Worm (Caenorhabditis elegans) whole organism, L4 larva: ENCODE data around the gene H12D21.6.

Experiments
- D1046.2 ChIP-seq: fragments of 200-800 bp; sonication (Bioruptor generic); IDR thresholded peaks from 2 replicates; pipeline ENCODE4 v1.3.6; 2022; ENCODE audit warnings: missing genetic modification characterization, missing compliant biosample characterization
- F26F4.8 ChIP-seq: fragments of 200-800 bp; sonication (Bioruptor generic); conservative IDR thresholded peaks from 2 replicates; pipeline ENCODE4 v1.3.6; 2022; ENCODE audit warnings: missing genetic modification characterization, missing compliant biosample characterization
- F37D6.2 ChIP-seq: sonication (generic microtip); optimal IDR thresholded peaks from 2 replicates; lab custom pipeline; 2016; ENCODE audit warnings: mild to moderate bottlenecking, missing genetic modification characterization, missing compliant biosample characterization
- F44E2.7 ChIP-seq: fragments of 200-800 bp; sonication (Bioruptor generic); IDR thresholded peaks from 2 replicates; pipeline ENCODE4 v2.1.2; 2022; ENCODE audit warnings: missing genetic modification characterization, missing compliant biosample characterization
- R02D3.7 ChIP-seq: fragments of 150-350 bp; sonication (generic microtip); optimal IDR thresholded peaks from 3 replicates; lab custom pipeline; 2014; ENCODE audit warnings: missing biosample characterization, missing genetic modification characterization
- T20F7.1 ChIP-seq: fragments of 200-800 bp; sonication (Bioruptor generic); optimal IDR thresholded peaks from 2 replicates; lab custom pipeline; 2018; ENCODE audit warnings: mild to moderate bottlenecking, missing genetic modification characterization, missing compliant biosample characterization
- Y75B8A.6 ChIP-seq: fragments of 200-800 bp; sonication (Bioruptor generic); IDR thresholded peaks from 2 replicates; pipeline ENCODE4 v1.3.6; 2022; ENCODE audit warnings: missing genetic modification reagents, missing genetic modification characterization, missing compliant biosample characterization
- aha-1 ChIP-seq: fragments of 150-350 bp; peaks from one replicate; lab custom pipeline; 2014; ENCODE audit warnings: missing biosample characterization, missing genetic modification characterization
- ceh-28 ChIP-seq: fragments of 150-350 bp; optimal IDR thresholded peaks from 2 replicates; lab custom pipeline; 2014; ENCODE audit warnings: missing biosample characterization, missing genetic modification reagents, missing genetic modification characterization
- ceh-44 ChIP-seq: fragments of 200-800 bp; sonication (Bioruptor generic); IDR thresholded peaks from 2 replicates; pipeline ENCODE4 v1.3.6; 2022; ENCODE audit warnings: missing genetic modification reagents, missing genetic modification characterization, missing compliant biosample characterization
- cey-2 ChIP-seq: sonication (generic microtip); optimal IDR thresholded peaks from 3 replicates; lab custom pipeline; 2017; ENCODE audit warnings: missing genetic modification characterization, mild to moderate bottlenecking, missing compliant biosample characterization, antibody characterized with exemption, borderline replicate concordance; ENCODE audit not compliant: insufficient read depth
- ctbp-1 ChIP-seq: fragments of 200-800 bp; sonication (Bioruptor generic); IDR thresholded peaks from 2 replicates; pipeline ENCODE4 v1.3.6; 2022; ENCODE audit warnings: missing genetic modification reagents, missing genetic modification characterization, missing compliant biosample characterization
- daf-12 ChIP-seq: fragments of 150-350 bp; optimal IDR thresholded peaks from 2 replicates; lab custom pipeline; 2014; ENCODE audit warnings: missing biosample characterization, missing genetic modification reagents, missing genetic modification characterization
- dmd-9 ChIP-seq: fragments of 200-800 bp; sonication (Bioruptor generic); IDR thresholded peaks from 2 replicates; pipeline ENCODE4 v1.3.6; 2022; ENCODE audit warnings: missing genetic modification reagents, missing genetic modification characterization, missing compliant biosample characterization
- egl-27 ChIP-seq: sonication (generic microtip); optimal IDR thresholded peaks from 3 replicates; lab custom pipeline; 2017; ENCODE audit warnings: missing biosample characterization, missing genetic modification reagents, missing genetic modification characterization
- egl-43 ChIP-seq: fragments of 200-800 bp; sonication (Bioruptor generic); IDR thresholded peaks from 2 replicates; pipeline ENCODE4 v1.3.6; 2022; ENCODE audit warnings: missing genetic modification reagents, missing genetic modification characterization, missing compliant biosample characterization
- fkh-10 ChIP-seq: fragments of 150-350 bp; optimal IDR thresholded peaks from 2 replicates; lab custom pipeline; 2014; ENCODE audit warnings: missing biosample characterization, missing genetic modification reagents, missing genetic modification characterization
- hif-1 ChIP-seq, 2 experiments: sonication (generic microtip); optimal IDR thresholded peaks; 2 replicates each; lab custom pipeline; 2016 to 2017; ENCODE audit warnings: missing compliant biosample characterization in 2 of 2, missing genetic modification characterization in 2 of 2, missing genetic modification reagents in 2 of 2, missing genotype in 2 of 2, mild to moderate bottlenecking in 1 of 2
- hlh-30 ChIP-seq: sonication (generic microtip); optimal IDR thresholded peaks from 2 replicates; lab custom pipeline; 2017; ENCODE audit warnings: antibody characterized with exemption, mild to moderate bottlenecking, missing genetic modification characterization, missing compliant biosample characterization; ENCODE audit not compliant: insufficient read depth
- hmg-1.1 ChIP-seq: fragments of 200-800 bp; sonication (Bioruptor generic); IDR thresholded peaks from 2 replicates; pipeline ENCODE4 v1.3.6; 2022; ENCODE audit warnings: missing genetic modification reagents, missing genetic modification characterization, missing compliant biosample characterization
- jun-1 ChIP-seq: fragments of 150-350 bp; optimal IDR thresholded peaks from 2 replicates; lab custom pipeline; 2014; ENCODE audit warnings: missing biosample characterization, missing genetic modification reagents, missing genetic modification characterization
- lim-7 ChIP-seq: fragments of 200-800 bp; sonication (Bioruptor generic); IDR thresholded peaks from 2 replicates; pipeline ENCODE4 v1.3.6; 2022; ENCODE audit warnings: missing genetic modification characterization, missing compliant biosample characterization
- lin-13 ChIP-seq: fragments of 150-350 bp; optimal IDR thresholded peaks from 2 replicates; lab custom pipeline; 2014; ENCODE audit warnings: missing biosample characterization, missing genetic modification reagents, missing genetic modification characterization
- lin-15B ChIP-seq: fragments of 150-350 bp; sonication (generic microtip); optimal IDR thresholded peaks from 3 replicates; lab custom pipeline; 2014; ENCODE audit warnings: missing biosample characterization, missing genetic modification characterization
- madf-5 ChIP-seq, 2 experiments: fragments of 200-800 bp; sonication (Bioruptor generic); IDR thresholded peaks; 2 replicates each; pipeline ENCODE4 v1.3.6; 2022; ENCODE audit warnings: missing compliant biosample characterization in 2 of 2, missing genetic modification characterization in 2 of 2
- mdl-1 ChIP-seq, 2 experiments: fragments of 150-350 bp in 1 of 2; sonication (generic microtip) in 1 of 2; optimal IDR thresholded peaks; 2 replicates each; lab custom pipeline; 2014 to 2017; ENCODE audit warnings: missing biosample characterization in 2 of 2, missing genetic modification characterization in 2 of 2
- mep-1 ChIP-seq: fragments of 150-350 bp; sonication (generic microtip); optimal IDR thresholded peaks from 3 replicates; lab custom pipeline; 2014; ENCODE audit warnings: missing biosample characterization, missing genetic modification characterization
- mxl-2 ChIP-seq: fragments of 200-800 bp; sonication (Bioruptor generic); conservative IDR thresholded peaks from 2 replicates; pipeline ENCODE4 v1.3.6; 2022; ENCODE audit warnings: missing genetic modification reagents, missing genetic modification characterization, missing compliant biosample characterization
- nhr-102 ChIP-seq: sonication (generic microtip); optimal IDR thresholded peaks from 2 replicates; lab custom pipeline; 2016; ENCODE audit warnings: mild to moderate bottlenecking, missing genetic modification characterization, moderate library complexity, missing compliant biosample characterization
- nhr-11 ChIP-seq: fragments of 150-350 bp; optimal IDR thresholded peaks from 2 replicates; lab custom pipeline; 2014; ENCODE audit warnings: missing biosample characterization, missing genetic modification characterization
- nhr-48 ChIP-seq: sonication (generic microtip); optimal IDR thresholded peaks from 2 replicates; lab custom pipeline; 2016; ENCODE audit warnings: mild to moderate bottlenecking, missing genetic modification characterization, missing compliant biosample characterization
- pha-4 ChIP-seq, 2 experiments: fragments of 150-350 bp in 1 of 2; fragments of 200-800 bp in 1 of 2; sonication (Bioruptor generic) in 1 of 2; IDR thresholded peaks in 1 of 2; optimal IDR thresholded peaks in 1 of 2; 2 replicates each; pipeline versions ENCODE4 v1.3.6 to Lab custom; 2014 to 2022; ENCODE audit warnings: missing genetic modification characterization in 2 of 2, missing genetic modification reagents in 2 of 2, missing biosample characterization in 1 of 2, missing compliant biosample characterization in 1 of 2
- rbr-2 ChIP-seq: sonication (generic microtip); optimal IDR thresholded peaks from 2 replicates; lab custom pipeline; 2016; ENCODE audit warnings: missing genotype, missing genetic modification characterization, missing compliant biosample characterization
- set-16 ChIP-seq: fragments of 200-800 bp; sonication (Bioruptor generic); IDR thresholded peaks from 2 replicates; pipeline ENCODE4 v1.3.6; 2022; ENCODE audit warnings: missing genetic modification reagents, missing genetic modification characterization, missing compliant biosample characterization
- zip-11 ChIP-seq: fragments of 200-800 bp; sonication (Bioruptor generic); IDR thresholded peaks from 2 replicates; pipeline ENCODE4 v1.3.6; 2022; ENCODE audit warnings: missing genetic modification characterization, missing compliant biosample characterization

Gene H12D21.6

DNA sequence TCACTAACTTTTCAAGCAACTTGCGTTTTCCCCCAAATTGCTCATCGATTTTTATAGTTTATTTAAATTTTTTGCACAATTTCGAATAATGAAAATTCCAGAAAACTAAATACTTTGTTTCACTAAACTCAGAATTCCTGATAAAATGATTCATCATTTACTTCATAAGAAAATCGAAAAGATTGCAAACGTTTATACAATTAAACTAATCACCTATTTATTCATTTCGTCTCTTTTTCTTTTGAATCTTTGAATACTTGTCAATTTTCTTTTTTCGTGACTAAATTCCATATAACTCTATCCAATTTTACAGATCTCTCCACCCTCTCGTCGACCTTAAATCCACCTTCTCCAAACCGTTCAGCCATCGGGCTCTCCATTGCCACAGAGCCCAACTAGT, 39.0 kb upstream of the H12D21.6 start, which contains the start of gene C30G7.2:
C30G7.2 (plus strand) TSS at position 301 of the 400 bp plus-strand sequence.
- TF ChIP-seq dmd-9 = no peak

DNA sequence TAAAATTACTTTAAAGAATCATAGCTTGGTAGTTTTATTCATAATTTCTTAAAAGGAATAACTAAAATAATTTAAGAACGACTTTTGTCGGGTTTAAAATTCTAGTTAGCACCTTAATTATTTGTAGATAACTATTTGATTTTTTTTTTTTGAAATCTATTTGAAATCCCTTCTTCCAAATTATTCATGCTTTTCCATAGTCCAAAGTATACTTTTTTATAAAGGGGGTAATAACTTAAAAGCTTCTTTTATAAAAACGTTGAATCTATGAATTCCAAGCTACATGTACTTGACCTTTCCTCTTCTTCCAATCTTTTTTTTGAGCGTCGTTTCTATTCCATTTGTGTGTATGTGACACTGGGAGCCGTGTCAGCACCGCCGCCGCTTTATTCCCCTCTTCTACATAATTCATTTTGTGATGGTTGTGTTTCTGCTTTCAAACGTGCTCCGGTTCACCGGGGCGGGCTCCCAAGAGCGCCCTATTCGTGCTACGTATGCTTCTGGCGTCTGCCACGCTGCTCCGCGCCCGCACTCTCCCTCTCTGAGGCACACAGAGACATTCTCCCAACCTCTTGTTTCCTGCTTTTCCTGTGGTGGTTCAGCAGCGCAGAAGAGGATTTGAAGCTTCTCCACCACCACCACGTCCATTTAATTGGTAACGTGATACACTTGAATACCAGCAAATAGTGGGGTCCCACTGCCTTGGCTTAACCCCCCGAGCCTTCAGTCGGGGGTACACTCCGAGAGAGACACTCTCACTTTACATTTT, 36.0 kb upstream of the H12D21.6 start:
- TF ChIP-seq cey-2 (tag; lab: Kevin White, UChicago) (no peak), hif-1 (tag; optimal IDR thresholded peaks at IDR 0.05; lab: Kevin White, UChicago) (no peak), hmg-1.1 (peak; percentile 47; the same call in 1 of the 2 replicates), T20F7.1 (GFP tag; lab: Kevin White, UChicago) (no peak), mxl-2 (GFP tag; lab: Robert Waterston, UW) (no peak), lim-7 (GFP tag; lab: Robert Waterston, UW) (no peak), mep-1 (no peak), aha-1 (tag; lab: Kevin White, UChicago) (peak; percentile 95), F44E2.7 (GFP tag; lab: Robert Waterston, UW) (no peak), hlh-30 (tag; lab: Kevin White, UChicago) (no peak), F37D6.2 (tag; lab: Kevin White, UChicago) (no peak), lin-13 (no peak), set-16 (GFP tag; lab: Robert Waterston, UW) (peak; percentile 73), Y75B8A.6 (0 out of 2 replicates have a peak, but pooled peaks have one; percentile 24), jun-1 (tag; lab: Kevin White, UChicago) (no peak), nhr-102 (no peak)

DNA sequence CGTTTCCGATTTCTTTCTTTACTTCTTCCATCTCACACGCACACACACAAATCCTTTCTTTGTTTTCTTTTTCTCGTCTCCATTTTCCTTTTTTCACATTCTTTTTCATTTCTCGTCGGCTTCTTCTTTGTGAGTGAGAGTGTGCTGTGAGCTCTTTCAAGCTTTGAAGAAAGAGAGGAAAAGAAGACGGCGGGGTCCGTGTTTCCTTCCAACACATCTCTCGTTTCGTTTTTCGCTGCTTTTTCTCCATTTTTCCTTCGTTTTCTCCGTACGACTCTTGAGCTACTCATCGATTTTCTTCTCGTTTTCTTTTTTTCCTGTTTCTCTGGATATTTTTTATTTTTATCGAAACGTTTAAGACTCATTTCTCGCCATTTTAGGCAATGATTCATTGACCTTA, 32.5 kb upstream of the H12D21.6 start:
- TF ChIP-seq R02D3.7 = no peak
- TF ChIP-seq hlh-30 (tag; lab: Kevin White, UChicago) = no peak
- TF ChIP-seq D1046.2 (GFP tag; lab: Robert Waterston, UW) = no peak
- no peak for TF ChIP-seq egl-43
- TF ChIP-seq madf-5 (GFP tag; IDR thresholded peaks at IDR 0.05; lab: Robert Waterston, UW) = no peak
- TF ChIP-seq aha-1 (tag; lab: Kevin White, UChicago) = peak; percentile 76
- TF ChIP-seq F26F4.8 (GFP tag; lab: Robert Waterston, UW) = no peak
- TF ChIP-seq mdl-1 (tag; optimal IDR thresholded peaks at IDR 0.05; lab: Kevin White, UChicago) = peak in 1 of 2 experiments; percentile 33
- no peak for TF ChIP-seq mep-1
- no peak for TF ChIP-seq lin-15B (tag; lab: Kevin White, UChicago)
- TF ChIP-seq ctbp-1 (GFP tag; lab: Robert Waterston, UW) = 0 out of 2 replicates have a peak, but pooled peaks have one; percentile 17
- TF ChIP-seq ceh-28 = no peak
- TF ChIP-seq nhr-48 (tag; lab: Kevin White, UChicago) = no peak
- peak; percentile 37 for TF ChIP-seq rbr-2 (tag; lab: Kevin White, UChicago)
- peak; percentile 40 for TF ChIP-seq nhr-11
- TF ChIP-seq daf-12 (tag; lab: Kevin White, UChicago) = no peak
- peak; percentile 79 for TF ChIP-seq fkh-10
- TF ChIP-seq ceh-44 (GFP tag; lab: Robert Waterston, UW) = no peak
- no peak for TF ChIP-seq egl-27
- no peak for TF ChIP-seq zip-11
- TF ChIP-seq pha-4 (GFP tag; IDR thresholded peaks at IDR 0.05; lab: Robert Waterston, UW) = no peak
- no peak for TF ChIP-seq pha-4 (tag; optimal IDR thresholded peaks at IDR 0.05; lab: Kevin White, UChicago)
